Fruit fly (Drosophila melanogaster): ENCODE measurements around the gene CG9257.

Gene CG9257

DNA sequence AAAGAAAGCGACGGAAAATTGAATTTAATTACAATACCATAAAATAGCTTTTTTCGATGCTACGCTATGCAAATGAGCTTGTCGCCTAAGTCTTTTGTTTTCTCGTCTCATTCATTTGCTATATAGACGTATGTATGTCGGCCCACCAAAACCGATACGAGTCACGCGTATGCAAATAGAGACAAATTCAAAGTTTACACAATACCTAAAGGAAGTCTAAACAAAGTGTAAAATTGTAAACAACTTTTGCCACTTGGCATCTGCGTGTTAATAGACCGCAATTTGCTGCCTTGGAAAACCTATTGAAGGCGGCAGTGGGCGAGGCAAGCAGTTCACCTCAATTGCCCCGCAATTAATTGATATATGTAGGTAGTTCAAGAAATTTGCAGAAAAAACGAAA is 39.9 kb upstream of the CG9257 start:
- TF ChIP-seq chinmo (GFP tag; IDR thresholded peaks at IDR 0.05; ENCODE audit: partially characterized antibody) (0 out of 4 replicates have a peak, but pooled peaks have one; percentile 63), fru (optimal IDR thresholded peaks at IDR 0.05) (no peak), CG12104 (GFP tag; optimal IDR thresholded peaks at IDR 0.05) (no peak), caup (GFP tag; optimal IDR thresholded peaks at IDR 0.05; ENCODE audit: severe bottlenecking) (peak; percentile 0), BtbVII (GFP tag; optimal IDR thresholded peaks at IDR 0.05) (peak; percentile 0), Dll (GFP tag; IDR thresholded peaks at IDR 0.05; ENCODE audit: partially characterized antibody) (no peak), vvl (GFP tag; IDR thresholded peaks at IDR 0.05) (peak; percentile 55; the same call in 1 of the 2 replicates), pan (optimal IDR thresholded peaks at IDR 0.05) (no peak), pan (GFP tag; optimal IDR thresholded peaks at IDR 0.05 in 1 of 2, IDR thresholded peaks at IDR 0.05 in 1 of 2) (no peak), Sox102F (GFP tag; optimal IDR thresholded peaks at IDR 0.05) (peak; percentile 17), cwo (GFP tag; optimal IDR thresholded peaks at IDR 0.05) (peak; percentile 71), CG7987 (GFP tag; optimal IDR thresholded peaks at IDR 0.05) (peak; percentile 13), CG8290 (GFP tag; optimal IDR thresholded peaks at IDR 0.05) (no peak), CG8290 (tag; optimal IDR thresholded peaks at IDR 0.05) (peak in 1 of 2 experiments; percentile 21), Abd-B (GFP tag; optimal IDR thresholded peaks at IDR 0.05) (no peak), pzg (GFP tag; optimal IDR thresholded peaks at IDR 0.05) (no peak), ATbp (GFP tag; optimal IDR thresholded peaks at IDR 0.05) (peak; percentile 8), NfI (GFP tag; optimal IDR thresholded peaks at IDR 0.05) (no peak), Dbx (GFP tag; IDR thresholded peaks at IDR 0.05) (peak; percentile 30; the same call in 1 of the 3 replicates), Vsx1 (GFP tag; optimal IDR thresholded peaks at IDR 0.05) (peak; percentile 26), onecut (GFP tag; IDR thresholded peaks at IDR 0.05) (0 out of 2 replicates have a peak, but pooled peaks have one; percentile 14), Asciz (GFP tag; optimal IDR thresholded peaks at IDR 0.05) (peak; percentile 36), Hmr (GFP tag; optimal IDR thresholded peaks at IDR 0.05) (peak; percentile 8), CG8944 (GFP tag; optimal IDR thresholded peaks at IDR 0.05) (no peak), CG12071 (GFP tag; optimal IDR thresholded peaks at IDR 0.05) (peak; percentile 34), ci (GFP tag; IDR thresholded peaks at IDR 0.05) (peak; percentile 51; the same call in 1 of the 3 replicates), Awh (GFP tag; IDR thresholded peaks at IDR 0.05) (peak; percentile 46; the same call in 1 of the 2 replicates), CG10462 (GFP tag; optimal IDR thresholded peaks at IDR 0.05) (no peak), CG17359 (tag; optimal IDR thresholded peaks at IDR 0.05) (peak; percentile 12), fd3F (GFP tag; optimal IDR thresholded peaks at IDR 0.05) (no peak), abd-A (tag; optimal IDR thresholded peaks at IDR 0.05) (peak; percentile 14), Med (GFP tag) (peak; percentile 66), CG13894 (tag; optimal IDR thresholded peaks at IDR 0.05) (peak; percentile 78), CG2678 (tag; optimal IDR thresholded peaks at IDR 0.05) (peak; percentile 41), Fer1 (GFP tag; optimal IDR thresholded peaks at IDR 0.05) (peak; percentile 11), lab (GFP tag; optimal IDR thresholded peaks at IDR 0.05) (peak; percentile 45), gem (tag; optimal IDR thresholded peaks at IDR 0.05) (no peak), CG1233 (GFP tag; optimal IDR thresholded peaks at IDR 0.05) (peak; percentile 7), sim (GFP tag; IDR thresholded peaks at IDR 0.05) (no peak), CG6854 (GFP tag; optimal IDR thresholded peaks at IDR 0.05) (no peak)

DNA sequence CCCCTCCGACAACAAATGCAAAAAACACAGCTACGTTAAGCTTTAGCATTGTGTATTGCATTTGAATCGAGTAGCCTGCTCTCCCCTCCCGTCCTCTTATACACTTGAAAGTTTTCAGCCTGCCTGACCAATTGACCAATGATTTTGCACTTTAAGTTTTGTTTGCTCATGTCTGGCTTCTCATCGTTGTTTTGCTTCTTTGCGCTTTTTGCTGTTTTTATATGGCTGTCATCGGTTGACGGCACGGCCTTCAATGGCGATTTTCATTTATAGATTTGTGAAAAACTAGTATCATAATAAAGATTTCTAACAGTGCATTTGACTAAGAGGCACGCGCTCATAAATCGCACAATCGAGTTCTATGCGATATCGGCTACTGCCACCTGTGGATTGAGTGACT is 36.7 kb upstream of the CG9257 start:
- TF ChIP-seq CG6689 (GFP tag; IDR thresholded peaks at IDR 0.05) (no peak), Drgx (GFP tag; IDR thresholded peaks at IDR 0.05) (peak; percentile 40), CG2712 (tag; optimal IDR thresholded peaks at IDR 0.05) (no peak), CG2875 (GFP tag; optimal IDR thresholded peaks at IDR 0.05) (no peak), sens (GFP tag) (peak; percentile 71), CG2678 (tag; optimal IDR thresholded peaks at IDR 0.05) (no peak), CG6272 (GFP tag; IDR thresholded peaks at IDR 0.05) (no peak)

All from whole organism, embryonic.